Worm (Caenorhabditis elegans) whole organism, L3 larva: ENCODE results near the gene F32D8.12.

Source experiments
- ama-1 ChIP-seq: fragments of 150-350 bp; optimal IDR thresholded peaks from 2 replicates; lab custom pipeline; 2018
- ceh-82 ChIP-seq: fragments of 150-350 bp; optimal IDR thresholded peaks from 2 replicates; lab custom pipeline; 2014; ENCODE audit warnings: missing biosample characterization, missing genetic modification characterization
- egl-27 ChIP-seq: sonication (generic microtip); optimal IDR thresholded peaks from 4 replicates; lab custom pipeline; 2017; ENCODE audit warnings: missing biosample characterization, missing genetic modification reagents, missing genetic modification characterization
- elt-1 ChIP-seq: fragments of 150-350 bp; optimal IDR thresholded peaks from 2 replicates; lab custom pipeline; 2014; ENCODE audit warnings: missing biosample characterization, missing genetic modification characterization
- elt-2 ChIP-seq: sonication (generic microtip); optimal IDR thresholded peaks from 2 replicates; lab custom pipeline; 2016; ENCODE audit warnings: missing genetic modification reagents, mild to moderate bottlenecking, missing genetic modification characterization, missing compliant biosample characterization
- fos-1 ChIP-seq: fragments of 150-350 bp; optimal IDR thresholded peaks from 2 replicates; lab custom pipeline; 2014; ENCODE audit warnings: missing biosample characterization, missing genetic modification characterization
- lin-15B ChIP-seq: fragments of 150-350 bp; optimal IDR thresholded peaks from 2 replicates; lab custom pipeline; 2014; ENCODE audit warnings: missing biosample characterization, missing genetic modification characterization
- lin-39 ChIP-seq: fragments of 150-350 bp; optimal IDR thresholded peaks from 2 replicates; lab custom pipeline; 2018; ENCODE audit warnings: missing biosample characterization, missing genetic modification reagents, missing genetic modification characterization
- pqm-1 ChIP-seq: fragments of 150-350 bp; optimal IDR thresholded peaks from 2 replicates; lab custom pipeline; 2017; ENCODE audit warnings: missing biosample characterization, missing genetic modification characterization, inconsistent platforms
- unc-62 ChIP-seq: fragments of 150-350 bp; sonication (generic microtip); optimal IDR thresholded peaks from 4 replicates; lab custom pipeline; 2014; ENCODE audit warnings: missing biosample characterization, missing genetic modification reagents, missing genetic modification characterization
- zag-1 ChIP-seq: fragments of 150-350 bp; optimal IDR thresholded peaks from 2 replicates; lab custom pipeline; 2014; ENCODE audit warnings: missing biosample characterization, missing genetic modification characterization
- ztf-4 ChIP-seq: fragments of 150-350 bp; optimal IDR thresholded peaks from 2 replicates; lab custom pipeline; 2014; ENCODE audit warnings: missing biosample characterization, missing genetic modification characterization

ce11 chrV:10896295-10896694 lies 5.5 kb upstream of the F32D8.12 start, which contains the start of gene F32D8.13:
- TF ChIP-seq ama-1 (lab: Kevin White, UChicago) (no peak), unc-62 (no peak), elt-2 (tag; lab: Kevin White, UChicago) (no peak), fos-1 (tag; lab: Kevin White, UChicago) (no peak), lin-15B (tag; lab: Kevin White, UChicago) (no peak), elt-1 (tag; lab: Kevin White, UChicago) (no peak), egl-27 (tag; lab: Kevin White, UChicago) (no peak), ztf-4 (tag; lab: Kevin White, UChicago) (no peak), lin-39 (tag; lab: Kevin White, UChicago) (no peak), zag-1 (tag; lab: Kevin White, UChicago) (no peak), pqm-1 (no peak), ceh-82 (no peak)
